Worm (Caenorhabditis elegans): ENCODE measurements around the gene taf-11.1.

- no peak for TF ChIP-seq ceh-43 (GFP tag; optimal IDR thresholded peaks at IDR 0.05)
- TF ChIP-seq lsy-2 (tag; optimal IDR thresholded peaks at IDR 0.05): no peak
- no peak for TF ChIP-seq zip-8 (tag; optimal IDR thresholded peaks at IDR 0.05)
- TF ChIP-seq nhr-237 (tag; optimal IDR thresholded peaks at IDR 0.05): no peak
- TF ChIP-seq ham-2 (GFP tag; optimal IDR thresholded peaks at IDR 0.05): no peak
- no peak for TF ChIP-seq bed-3 (GFP tag; optimal IDR thresholded peaks at IDR 0.05)
Observed at ce11 chrX:4289805-4290204, 34.8 kb downstream of the taf-11.1 start.
